Fruit fly (Drosophila melanogaster) Kc167 (cell line): ENCODE results near the gene Dus4.

Experiments used
- h ChIP-seq: fragments of >200 bp; optimal IDR thresholded peaks from 3 replicates; lab custom pipeline; 2018; ENCODE audit warnings: missing external identifiers
- insv ChIP-seq: fragments of >200 bp; optimal IDR thresholded peaks from 3 replicates; lab custom pipeline; 2018; ENCODE audit warnings: missing external identifiers
- psq ChIP-seq: fragments of >200 bp; optimal IDR thresholded peaks from 2 replicates; lab custom pipeline; 2017; ENCODE audit warnings: missing external identifiers
- ttk ChIP-seq: sonication (Bioruptor generic); optimal IDR thresholded peaks from 2 replicates; lab custom pipeline; 2017; ENCODE audit warnings: missing external identifiers

DNA sequence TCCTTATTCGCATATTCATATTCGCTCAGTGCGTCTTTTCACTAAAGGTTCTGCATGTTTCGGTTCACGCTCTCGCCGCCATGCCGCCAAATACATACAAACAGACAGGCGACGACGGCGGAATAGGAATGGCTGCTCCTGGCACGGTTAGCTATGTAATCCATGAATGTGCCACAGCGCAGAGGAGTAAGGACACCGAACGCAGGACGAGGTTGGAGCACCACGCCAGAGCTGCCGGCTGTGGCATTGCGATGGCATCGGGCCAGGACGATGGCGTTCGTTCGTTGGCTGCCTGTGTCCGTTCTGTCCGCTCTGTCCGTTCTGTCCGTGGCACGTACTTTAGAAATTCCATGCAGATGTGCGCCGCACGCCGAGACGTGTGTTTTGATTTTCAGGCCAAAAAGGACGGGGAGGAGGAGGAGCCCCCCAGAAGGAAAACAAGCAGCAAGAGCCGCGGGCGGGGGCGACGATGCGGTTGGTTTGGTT, 48.2 kb upstream of the Dus4 start:
- TF ChIP-seq psq (lab: Kevin White, UChicago) (no peak), ttk (lab: Kevin White, UChicago) (no peak), insv (lab: Kevin White, UChicago) (no peak), h (lab: Kevin White, UChicago) (no peak)
